Fruit fly (Drosophila melanogaster) whole organism, embryonic: ENCODE data around the gene Rai1.

Source experiments
- NK7.1 ChIP-seq: fragments of 200-800 bp; sonication (Bioruptor generic); optimal IDR thresholded peaks from 3 replicates; lab custom pipeline; 2016; ENCODE audit warnings: missing biosample characterization, missing genetic modification characterization
- stwl ChIP-seq: fragments of 200-800 bp; sonication (Bioruptor generic); optimal IDR thresholded peaks from 3 replicates; lab custom pipeline; 2018; ENCODE audit warnings: missing biosample characterization, mild to moderate bottlenecking, missing genetic modification characterization, moderate library complexity

Rai1 gene

DNA sequence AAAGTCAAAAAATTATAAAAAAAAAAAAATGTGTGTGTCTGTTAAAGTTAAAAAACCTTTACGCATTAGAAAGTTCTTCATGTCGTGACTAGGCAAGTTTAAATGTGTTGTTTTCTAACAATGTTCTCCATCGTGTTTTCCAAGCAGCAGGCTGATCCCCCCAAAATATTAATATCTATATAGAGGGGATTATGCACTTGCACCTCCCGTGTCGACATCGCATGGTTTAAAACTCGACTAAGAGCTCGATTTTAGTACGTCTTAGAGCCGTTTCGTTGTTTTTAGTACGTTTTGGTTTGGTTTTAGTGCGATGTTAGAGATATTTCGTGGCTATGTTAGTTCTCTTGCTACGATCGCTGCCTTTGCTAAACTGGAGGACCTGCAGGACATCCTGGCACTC, 50.1 kb downstream of the Rai1 start (continued):
- TF ChIP-seq stwl (tag; lab: Kevin White, UChicago) (no peak), NK7.1 (GFP tag; lab: Kevin White, UChicago) (no peak)
